Worm (Caenorhabditis elegans) whole organism, L2 larva: ENCODE results near the gene nhr-120.

Experiments
- fos-1 ChIP-seq: fragments of 150-350 bp; optimal IDR thresholded peaks from 2 replicates; lab custom pipeline; 2014; ENCODE audit warnings: missing biosample characterization, missing genetic modification characterization
- lin-11 ChIP-seq: fragments of 150-350 bp; sonication (generic microtip); optimal IDR thresholded peaks from 2 replicates; lab custom pipeline; 2014; ENCODE audit warnings: missing biosample characterization, missing genetic modification characterization, inconsistent platforms, mixed read lengths
- mbf-1 ChIP-seq: sonication (generic microtip); optimal IDR thresholded peaks from 2 replicates; lab custom pipeline; 2017; ENCODE audit warnings: missing biosample characterization, missing genetic modification characterization
- mdl-1 ChIP-seq, 2 experiments: fragments of 150-350 bp in 1 of 2; sonication (generic microtip) in 1 of 2; optimal IDR thresholded peaks; 2 replicates each; lab custom pipeline; 2017; ENCODE audit warnings: missing biosample characterization in 2 of 2, missing genetic modification characterization in 2 of 2
- nhr-11 ChIP-seq: fragments of 150-350 bp; optimal IDR thresholded peaks from 2 replicates; lab custom pipeline; 2014; ENCODE audit warnings: missing biosample characterization, missing genetic modification characterization
- nhr-12 ChIP-seq: fragments of 150-350 bp; optimal IDR thresholded peaks from 2 replicates; lab custom pipeline; 2014; ENCODE audit warnings: missing biosample characterization, missing genetic modification characterization
- nhr-25 ChIP-seq: fragments of 150-350 bp; sonication (generic microtip); optimal IDR thresholded peaks from 3 replicates; lab custom pipeline; 2014; ENCODE audit warnings: missing biosample characterization, missing genetic modification characterization
- unc-62 ChIP-seq: fragments of 150-350 bp; optimal IDR thresholded peaks from 2 replicates; lab custom pipeline; 2014; ENCODE audit warnings: missing biosample characterization, missing genetic modification reagents, missing genetic modification characterization

DNA sequence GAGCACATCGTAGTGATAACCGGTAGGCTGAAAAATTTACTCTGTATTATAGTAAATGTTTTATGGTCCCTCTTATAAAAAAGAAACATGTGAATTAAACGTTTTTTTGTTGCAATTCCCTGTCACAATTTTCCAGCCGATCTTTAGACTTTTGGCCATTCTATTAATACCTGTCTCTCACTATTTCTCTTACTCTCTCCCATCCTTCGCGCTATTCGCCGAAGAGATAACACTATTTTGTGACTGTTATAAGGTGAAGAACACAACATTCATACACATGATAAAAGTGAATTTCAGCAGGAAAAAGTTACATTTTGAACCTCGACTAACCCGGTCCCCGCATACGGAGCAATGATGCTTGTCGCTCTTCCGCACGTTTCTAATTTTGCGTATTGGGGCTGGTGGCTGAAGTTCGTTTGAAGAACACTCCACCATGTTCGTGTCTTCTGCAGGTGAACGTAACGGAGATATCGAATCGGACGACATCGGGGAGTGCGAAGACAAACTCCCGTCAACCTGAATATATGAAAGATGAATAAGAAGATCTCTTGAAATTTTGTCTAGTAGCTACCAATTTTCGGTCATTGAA lies 1.3 kb downstream of the nhr-120 start:
- TF ChIP-seq mbf-1 (tag; lab: Kevin White, UChicago) (no peak), nhr-11 (tag; lab: Kevin White, UChicago) (no peak), mdl-1 (tag; optimal IDR thresholded peaks at IDR 0.05; lab: Kevin White, UChicago) (no peak), nhr-12 (tag; lab: Kevin White, UChicago) (no peak), fos-1 (tag; lab: Kevin White, UChicago) (peak; percentile 86), unc-62 (GFP tag; lab: Kevin White, UChicago) (no peak), lin-11 (no peak), nhr-25 (tag; lab: Kevin White, UChicago) (peak; percentile 67)
